Worm (Caenorhabditis elegans): ENCODE data around the gene ipla-3.
A peak's percentile ranks its signal among the peaks of the same experiment; 100 is the strongest.

Gene ipla-3

ce11 chrV:20681824-20682223, 47.2 kb downstream of the ipla-3 start:
- TF ChIP-seq lsy-2 (tag; optimal IDR thresholded peaks at IDR 0.05) = no peak
- TF ChIP-seq snpc-4 (tag; optimal IDR thresholded peaks at IDR 0.05) = peak; percentile 86

- TF ChIP-seq elt-2 (tag; optimal IDR thresholded peaks at IDR 0.05) (no peak), ets-5 (GFP tag; IDR thresholded peaks at IDR 0.05) (no peak), lin-14 (GFP tag; optimal IDR thresholded peaks at IDR 0.05) (no peak), ztf-11 (tag; optimal IDR thresholded peaks at IDR 0.05) (no peak), mep-1 (tag; optimal IDR thresholded peaks at IDR 0.05) (no peak), isw-1 (GFP tag; IDR thresholded peaks at IDR 0.05) (no peak), hpl-2 (GFP tag; optimal IDR thresholded peaks at IDR 0.05) (no peak), nhr-19 (GFP tag; conservative IDR thresholded peaks at IDR 0.05) (no peak), dsc-1 (tag; optimal IDR thresholded peaks at IDR 0.05) (no peak), nhr-28 (tag; optimal IDR thresholded peaks at IDR 0.05) (no peak), ces-1 (GFP tag; optimal IDR thresholded peaks at IDR 0.05) (no peak)
Measured at ce11 chrV:20681120-20681519, 48.0 kb downstream of the ipla-3 start, which contains the start of gene srsx-35. srsx-35 (plus strand) TSS chrV:20681420.

- TF ChIP-seq tlp-1 (tag; optimal IDR thresholded peaks at IDR 0.05) (no peak), fkh-10 (GFP tag; optimal IDR thresholded peaks at IDR 0.05) (no peak), fkh-8 (tag; optimal IDR thresholded peaks at IDR 0.05) (peak; percentile 31)
Measured at ce11 chrV:20680189-20680588, 48.9 kb downstream of the ipla-3 start.

ce11 chrV:20670625-20671024, 58.4 kb downstream of the ipla-3 start:
- TF ChIP-seq irx-1 (tag; optimal IDR thresholded peaks at IDR 0.05) (no peak), ceh-63 (GFP tag; optimal IDR thresholded peaks at IDR 0.05) (no peak), ama-1 (optimal IDR thresholded peaks at IDR 0.05) (no peak), ceh-90 (tag; optimal IDR thresholded peaks at IDR 0.05) (no peak), aha-1 (tag; optimal IDR thresholded peaks at IDR 0.05) (no peak), efl-1 (optimal IDR thresholded peaks at IDR 0.05) (no peak), efl-1 (GFP tag; optimal IDR thresholded peaks at IDR 0.05 in 1 of 2) (peak in 1 of 2 experiments; percentile 73)
